Fruit fly (Drosophila melanogaster) S2 (cell line): Measurements from ENCODE around the gene Wdr92.

Experiments
- CG8478 ChIP-seq: fragments of >200 bp; optimal IDR thresholded peaks from 2 replicates; lab custom pipeline; 2018
- CTCF ChIP-seq, 2 experiments: fragments of >200 bp; optimal IDR thresholded peaks; 2 replicates each; lab custom pipeline; 2018

DNA sequence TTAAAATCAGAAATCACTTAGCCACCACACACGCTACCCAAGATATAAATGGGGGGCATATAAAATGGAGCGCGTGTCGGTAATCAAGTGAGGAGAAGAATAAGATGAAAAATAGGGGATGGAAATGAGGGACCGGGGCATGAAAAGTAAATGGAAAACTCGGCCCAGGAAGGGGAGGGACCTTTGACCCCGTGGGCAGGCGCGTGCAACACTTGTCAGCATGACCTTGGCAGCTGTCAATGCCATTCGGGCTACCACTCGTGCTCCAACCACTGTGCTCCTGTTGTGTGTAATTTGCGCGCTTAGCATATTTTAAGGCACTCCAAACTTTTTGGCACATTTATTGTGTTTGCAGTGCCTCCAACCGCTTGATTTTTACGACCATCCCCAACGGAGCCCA lies 38.4 kb downstream of the Wdr92 start:
- TF ChIP-seq CTCF (optimal IDR thresholded peaks at IDR 0.05; lab: Kevin White, UChicago), result no peak
- no peak for TF ChIP-seq CG8478 (lab: Kevin White, UChicago)
